Fruit fly (Drosophila melanogaster): ENCODE results near the gene Prx6a.

Gene Prx6a

dm6 chr2L:2897024-2897549 is 19.1 kb upstream of the Prx6a start (continued):
- TF ChIP-seq CrebB (tag; optimal IDR thresholded peaks at IDR 0.05) (no peak), sisA (GFP tag; IDR thresholded peaks at IDR 0.05) (peak; percentile 88), trem (tag; optimal IDR thresholded peaks at IDR 0.05) (peak; percentile 56), schlank (tag; optimal IDR thresholded peaks at IDR 0.05) (no peak), sug (tag; optimal IDR thresholded peaks at IDR 0.05) (no peak), Hsf (GFP tag; optimal IDR thresholded peaks at IDR 0.05) (peak; percentile 90), D19B (GFP tag; optimal IDR thresholded peaks at IDR 0.05) (peak; percentile 6), pzg (GFP tag; optimal IDR thresholded peaks at IDR 0.05) (no peak), Neu2 (GFP tag; optimal IDR thresholded peaks at IDR 0.05; ENCODE audit: borderline replicate concordance) (peak; percentile 38), Dip2 (GFP tag; IDR thresholded peaks at IDR 0.05) (no peak), ewg (GFP tag; optimal IDR thresholded peaks at IDR 0.05) (peak; percentile 79), D19A (tag; optimal IDR thresholded peaks at IDR 0.05) (peak; percentile 63), CG32772 (GFP tag; IDR thresholded peaks at IDR 0.05) (peak; percentile 85), CG4282 (GFP tag; optimal IDR thresholded peaks at IDR 0.05) (no peak), lab (GFP tag; optimal IDR thresholded peaks at IDR 0.05) (peak; percentile 76), CG14860 (GFP tag; IDR thresholded peaks at IDR 0.05; ENCODE audit: partially characterized antibody) (no peak), h (optimal IDR thresholded peaks at IDR 0.05) (no peak), CG6272 (GFP tag; IDR thresholded peaks at IDR 0.05) (peak; percentile 66), yki (optimal IDR thresholded peaks at IDR 0.05) (no peak), HmgZ (tag; optimal IDR thresholded peaks at IDR 0.05) (peak; percentile 10), CG2889 (GFP tag; IDR thresholded peaks at IDR 0.05) (peak; percentile 79), CG30403 (GFP tag; optimal IDR thresholded peaks at IDR 0.05) (peak; percentile 90), repo (GFP tag; optimal IDR thresholded peaks at IDR 0.05) (peak; percentile 72), gcm (GFP tag; optimal IDR thresholded peaks at IDR 0.05) (peak; percentile 67), CG12942 (GFP tag; optimal IDR thresholded peaks at IDR 0.05) (peak; percentile 82), peb (GFP tag; IDR thresholded peaks at IDR 0.05) (peak; percentile 72), CG16813 (GFP tag; IDR thresholded peaks at IDR 0.05; ENCODE audit: partially characterized antibody) (no peak), CG12391 (tag; optimal IDR thresholded peaks at IDR 0.05) (peak; percentile 83), CG13123 (GFP tag; optimal IDR thresholded peaks at IDR 0.05) (peak; percentile 74), CG5180 (GFP tag; optimal IDR thresholded peaks at IDR 0.05) (peak; percentile 93), CG18262 (tag; optimal IDR thresholded peaks at IDR 0.05) (peak; percentile 77), usp (GFP tag; optimal IDR thresholded peaks at IDR 0.05) (no peak), pita (GFP tag; optimal IDR thresholded peaks at IDR 0.05) (no peak), insv (GFP tag; optimal IDR thresholded peaks at IDR 0.05) (no peak), sob (GFP tag; IDR thresholded peaks at IDR 0.05) (peak; percentile 80), CG10431 (GFP tag; optimal IDR thresholded peaks at IDR 0.05) (no peak), CG15011 (GFP tag; optimal IDR thresholded peaks at IDR 0.05) (no peak), CG2202 (tag; optimal IDR thresholded peaks at IDR 0.05) (peak; percentile 61), Drgx (GFP tag; IDR thresholded peaks at IDR 0.05) (peak; percentile 88), Jarid2 (GFP tag; optimal IDR thresholded peaks at IDR 0.05) (peak; percentile 15), CG3163 (GFP tag; optimal IDR thresholded peaks at IDR 0.05) (peak; percentile 52), CG12769 (tag; optimal IDR thresholded peaks at IDR 0.05) (peak; percentile 45), TFAM (GFP tag; optimal IDR thresholded peaks at IDR 0.05) (peak; percentile 11), Abd-B (GFP tag; optimal IDR thresholded peaks at IDR 0.05) (peak; percentile 87), CG1647 (GFP tag; optimal IDR thresholded peaks at IDR 0.05) (peak; percentile 75), dati (GFP tag; IDR thresholded peaks at IDR 0.05) (peak; percentile 70), BEAF-32 (GFP tag; optimal IDR thresholded peaks at IDR 0.05) (no peak), chif (GFP tag; optimal IDR thresholded peaks at IDR 0.05) (peak; percentile 91), CG15269 (tag; optimal IDR thresholded peaks at IDR 0.05) (peak; percentile 77), otp (GFP tag; IDR thresholded peaks at IDR 0.05) (peak; percentile 90), tio (GFP tag; optimal IDR thresholded peaks at IDR 0.05) (peak; percentile 84)
